Fruit fly (Drosophila melanogaster) whole organism, embryonic: Measurements from ENCODE around the gene CG9391.

ENCODE experiments used
- CG10209 ChIP-seq: fragments of 200-800 bp; sonication (Bioruptor generic); optimal IDR thresholded peaks from 3 replicates; lab custom pipeline; 2017; ENCODE audit warnings: missing biosample characterization, mild to moderate bottlenecking, missing genetic modification characterization, missing genetic modification reagents
- CG10565 ChIP-seq: fragments of 200-800 bp; sonication (Bioruptor generic); optimal IDR thresholded peaks from 3 replicates; lab custom pipeline; 2016; ENCODE audit warnings: missing biosample characterization, mild to moderate bottlenecking, missing genetic modification characterization
- CG11085 ChIP-seq: fragments of 200-800 bp; sonication (Bioruptor generic); IDR thresholded peaks from 2 replicates; pipeline ENCODE4 v1.3.6; 2022; ENCODE audit warnings: missing biosample characterization, missing genetic modification characterization
- CG11398 ChIP-seq: fragments of 200-800 bp; sonication (Bioruptor generic); optimal IDR thresholded peaks from 2 replicates; lab custom pipeline; 2016; ENCODE audit warnings: missing biosample characterization, missing genetic modification characterization
- CG12219 ChIP-seq: fragments of 200-800 bp; sonication (Bioruptor generic); optimal IDR thresholded peaks from 3 replicates; lab custom pipeline; 2018; ENCODE audit warnings: missing biosample characterization, mild to moderate bottlenecking, missing genetic modification characterization
- CG13296 ChIP-seq: fragments of 200-800 bp; sonication (Bioruptor generic); optimal IDR thresholded peaks from 3 replicates; lab custom pipeline; 2018; ENCODE audit warnings: missing biosample characterization, mild to moderate bottlenecking, missing genetic modification characterization
- CG17612 ChIP-seq: fragments of 200-800 bp; sonication (Bioruptor generic); IDR thresholded peaks from 2 replicates; pipeline ENCODE4 v1.3.6; 2022; ENCODE audit warnings: missing biosample characterization, missing genetic modification characterization
- CG1832 ChIP-seq: fragments of 200-800 bp; sonication (Bioruptor generic); optimal IDR thresholded peaks from 2 replicates; lab custom pipeline; 2017; ENCODE audit warnings: missing biosample characterization, mild to moderate bottlenecking, missing genetic modification characterization, inconsistent platforms
- CG18619 ChIP-seq: fragments of 200-800 bp; sonication (Bioruptor generic); optimal IDR thresholded peaks from 3 replicates; lab custom pipeline; 2017; ENCODE audit warnings: missing biosample characterization, mild to moderate bottlenecking, missing genetic modification characterization
- CG3065 ChIP-seq: fragments of 200-800 bp; sonication (Bioruptor generic); optimal IDR thresholded peaks from 2 replicates; lab custom pipeline; 2016; ENCODE audit warnings: missing biosample characterization, missing genetic modification characterization
- CG33557 ChIP-seq: fragments of 200-800 bp; sonication (Bioruptor generic); optimal IDR thresholded peaks from 2 replicates; lab custom pipeline; 2019; ENCODE audit warnings: missing biosample characterization, mild to moderate bottlenecking, missing genetic modification characterization, moderate library complexity
- CG34376 ChIP-seq: fragments of 200-800 bp; sonication (Bioruptor generic); optimal IDR thresholded peaks from 2 replicates; lab custom pipeline; 2018; ENCODE audit warnings: missing biosample characterization, mild to moderate bottlenecking, missing genetic modification characterization
- CG3995 ChIP-seq: fragments of 200-800 bp; sonication (Bioruptor generic); optimal IDR thresholded peaks from 3 replicates; lab custom pipeline; 2016; ENCODE audit warnings: missing biosample characterization, missing genetic modification characterization
- CG42726 ChIP-seq: fragments of 200-800 bp; sonication (Bioruptor generic); IDR thresholded peaks from 2 replicates; pipeline ENCODE4 v1.3.6; 2022; ENCODE audit warnings: missing biosample characterization, missing genetic modification characterization; ENCODE audit not compliant: partially characterized antibody
- CG43689 ChIP-seq: fragments of 200-800 bp; sonication (Bioruptor generic); IDR thresholded peaks from 2 replicates; pipeline ENCODE4 v1.3.6; 2022; ENCODE audit warnings: missing biosample characterization, missing genetic modification characterization
- CG4424 ChIP-seq: fragments of 200-800 bp; sonication (Bioruptor generic); optimal IDR thresholded peaks from 3 replicates; lab custom pipeline; 2016; ENCODE audit warnings: missing biosample characterization, missing genetic modification characterization
- CG7786 ChIP-seq: fragments of 200-800 bp; sonication (Bioruptor generic); optimal IDR thresholded peaks from 2 replicates; lab custom pipeline; 2016; ENCODE audit warnings: missing biosample characterization, missing genetic modification characterization
- CG8944 ChIP-seq: fragments of 200-800 bp; sonication (Bioruptor generic); optimal IDR thresholded peaks from 3 replicates; lab custom pipeline; 2016; ENCODE audit warnings: missing biosample characterization, missing genetic modification characterization
- Camta ChIP-seq: fragments of 200-800 bp; sonication (Bioruptor generic); optimal IDR thresholded peaks from 2 replicates; lab custom pipeline; 2016; ENCODE audit warnings: missing biosample characterization, missing genetic modification characterization
- Chrac-16 ChIP-seq: fragments of 200-800 bp; sonication (Bioruptor generic); optimal IDR thresholded peaks from 3 replicates; lab custom pipeline; 2016; ENCODE audit warnings: missing biosample characterization, missing genetic modification characterization
- D ChIP-seq, 2 experiments: fragments of 200-800 bp in 1 of 2; fragments of >200 bp in 1 of 2; sonication (Bioruptor generic) in 1 of 2; optimal IDR thresholded peaks; 2 replicates in 1 of 2; 3 replicates in 1 of 2; lab custom pipeline; 2017; ENCODE audit warnings: mild to moderate bottlenecking in 1 of 2, missing biosample characterization in 1 of 2, missing genetic modification characterization in 1 of 2, missing genetic modification reagents in 1 of 2
- Deaf1 ChIP-seq: fragments of 200-800 bp; optimal IDR thresholded peaks from 3 replicates; lab custom pipeline; 2019; ENCODE audit warnings: missing biosample characterization, mild to moderate bottlenecking, missing genetic modification characterization, moderate library complexity
- ERR ChIP-seq: fragments of 200-800 bp; sonication (Bioruptor generic); optimal IDR thresholded peaks from 2 replicates; lab custom pipeline; 2016; ENCODE audit warnings: missing biosample characterization, missing genetic modification characterization
- Elba2 ChIP-seq: fragments of 200-800 bp; sonication (Bioruptor generic); optimal IDR thresholded peaks from 3 replicates; lab custom pipeline; 2016; ENCODE audit warnings: missing biosample characterization, missing genetic modification characterization
- Fer1 ChIP-seq: fragments of 200-800 bp; sonication (Bioruptor generic); optimal IDR thresholded peaks from 2 replicates; lab custom pipeline; 2017; ENCODE audit warnings: missing biosample characterization, mild to moderate bottlenecking, missing genetic modification characterization
- Gsc ChIP-seq: fragments of 200-800 bp; sonication (Bioruptor generic); IDR thresholded peaks from 2 replicates; pipeline ENCODE4 v1.3.6; 2022; ENCODE audit warnings: missing biosample characterization, missing genetic modification characterization
- HLH4C ChIP-seq: fragments of 200-800 bp; sonication (Bioruptor generic); IDR thresholded peaks from 3 replicates; pipeline ENCODE4 v1.3.6; 2022; ENCODE audit warnings: missing biosample characterization, missing genetic modification characterization; ENCODE audit not compliant: partially characterized antibody
- HLHmδ ChIP-seq: fragments of 200-800 bp; sonication (Bioruptor generic); optimal IDR thresholded peaks from 2 replicates; lab custom pipeline; 2018; ENCODE audit warnings: missing biosample characterization, mild to moderate bottlenecking, missing genetic modification characterization, moderate library complexity
- Lhr ChIP-seq: fragments of 200-800 bp; sonication (Bioruptor generic); optimal IDR thresholded peaks from 3 replicates; lab custom pipeline; 2017; ENCODE audit warnings: mild to moderate bottlenecking, missing biosample characterization, missing genetic modification reagents, missing genetic modification characterization
- Myb ChIP-seq: fragments of 200-800 bp; sonication (Bioruptor generic); optimal IDR thresholded peaks from 2 replicates; lab custom pipeline; 2016; ENCODE audit warnings: missing biosample characterization, missing genetic modification characterization
- NC2α ChIP-seq: fragments of 200-800 bp; sonication (Bioruptor generic); optimal IDR thresholded peaks from 2 replicates; lab custom pipeline; 2016; ENCODE audit warnings: missing biosample characterization, missing genetic modification characterization
- Scr ChIP-seq: fragments of 200-800 bp; sonication (Bioruptor generic); IDR thresholded peaks from 2 replicates; pipeline ENCODE4 v1.3.6; 2022; ENCODE audit warnings: missing biosample characterization, missing genetic modification characterization; ENCODE audit not compliant: partially characterized antibody
- Sox102F ChIP-seq: fragments of 200-800 bp; sonication (Bioruptor generic); optimal IDR thresholded peaks from 2 replicates; lab custom pipeline; 2018; ENCODE audit warnings: missing biosample characterization, mild to moderate bottlenecking, missing genetic modification characterization, moderate library complexity
- abd-A ChIP-seq: fragments of 200-800 bp; sonication (Bioruptor generic); optimal IDR thresholded peaks from 3 replicates; lab custom pipeline; 2019; ENCODE audit warnings: missing biosample characterization, mild to moderate bottlenecking, missing genetic modification characterization, moderate library complexity
- ara ChIP-seq: fragments of 200-800 bp; sonication (Bioruptor generic); IDR thresholded peaks from 2 replicates; pipeline ENCODE4 v1.3.6; 2022; ENCODE audit warnings: missing biosample characterization, missing genetic modification characterization
- btn ChIP-seq: fragments of 200-800 bp; sonication (Bioruptor generic); optimal IDR thresholded peaks from 2 replicates; lab custom pipeline; 2016; ENCODE audit warnings: missing biosample characterization, missing genetic modification characterization
- corto ChIP-seq: fragments of 200-800 bp; sonication (Bioruptor generic); optimal IDR thresholded peaks from 2 replicates; lab custom pipeline; 2016; ENCODE audit warnings: missing biosample characterization, mild to moderate bottlenecking, missing genetic modification characterization, moderate library complexity
- croc ChIP-seq: fragments of 200-800 bp; sonication (Bioruptor generic); conservative IDR thresholded peaks from 3 replicates; pipeline ENCODE4 v1.3.6; 2022; ENCODE audit warnings: missing biosample characterization, missing genetic modification characterization
- dan ChIP-seq: fragments of 200-800 bp; sonication (Bioruptor generic); IDR thresholded peaks from 2 replicates; pipeline ENCODE4 v1.3.6; 2022; ENCODE audit warnings: missing biosample characterization, missing genetic modification characterization
- ewg ChIP-seq: fragments of 200-800 bp; sonication (Bioruptor generic); optimal IDR thresholded peaks from 3 replicates; lab custom pipeline; 2017; ENCODE audit warnings: mild to moderate bottlenecking, missing biosample characterization, missing genetic modification reagents, missing genetic modification characterization
- gcm ChIP-seq: fragments of 200-800 bp; sonication (Bioruptor generic); optimal IDR thresholded peaks from 2 replicates; lab custom pipeline; 2019; ENCODE audit warnings: missing biosample characterization, mild to moderate bottlenecking, missing genetic modification characterization, moderate library complexity
- gfzf ChIP-seq: fragments of 200-800 bp; sonication (Bioruptor generic); optimal IDR thresholded peaks from 2 replicates; lab custom pipeline; 2016; ENCODE audit warnings: missing biosample characterization, mild to moderate bottlenecking, missing genetic modification characterization, moderate library complexity
- gsb-n ChIP-seq: fragments of 200-800 bp; sonication (Bioruptor generic); optimal IDR thresholded peaks from 3 replicates; lab custom pipeline; 2018; ENCODE audit warnings: missing biosample characterization, mild to moderate bottlenecking, missing genetic modification characterization
- h ChIP-seq: fragments of >200 bp; optimal IDR thresholded peaks from 2 replicates; lab custom pipeline; 2017
- jing ChIP-seq: fragments of 200-800 bp; sonication (Bioruptor generic); optimal IDR thresholded peaks from 2 replicates; lab custom pipeline; 2018; ENCODE audit warnings: missing biosample characterization, mild to moderate bottlenecking, missing genetic modification characterization
- schlank ChIP-seq: fragments of 200-800 bp; sonication (Bioruptor generic); optimal IDR thresholded peaks from 2 replicates; lab custom pipeline; 2018; ENCODE audit warnings: missing biosample characterization, mild to moderate bottlenecking, missing genetic modification characterization
- sd ChIP-seq: fragments of 200-800 bp; sonication (Bioruptor generic); optimal IDR thresholded peaks from 3 replicates; lab custom pipeline; 2018; ENCODE audit warnings: missing biosample characterization, mild to moderate bottlenecking, missing genetic modification characterization, moderate library complexity
- stwl ChIP-seq: fragments of 200-800 bp; sonication (Bioruptor generic); optimal IDR thresholded peaks from 3 replicates; lab custom pipeline; 2018; ENCODE audit warnings: missing biosample characterization, mild to moderate bottlenecking, missing genetic modification characterization, moderate library complexity
- tap ChIP-seq: fragments of 200-800 bp; optimal IDR thresholded peaks from 3 replicates; lab custom pipeline; 2019; ENCODE audit warnings: missing biosample characterization, mild to moderate bottlenecking, missing genetic modification characterization, moderate library complexity
- usp ChIP-seq: fragments of >200 bp; optimal IDR thresholded peaks from 2 replicates; lab custom pipeline; 2017; ENCODE audit warnings: missing biosample characterization, missing genetic modification characterization

CG9391 gene

dm6 chr3L:21304400-21304799, 36.3 kb upstream of the CG9391 start, which contains the start of the genes CG11309 and CG7632 (continued):
- TF ChIP-seq CG33557 (GFP tag; lab: Kevin White, UChicago) = peak; percentile 100
- no peak for TF ChIP-seq h (lab: Kevin White, UChicago)
- peak; percentile 99 for TF ChIP-seq stwl (tag; lab: Kevin White, UChicago)
- peak; percentile 40; the same call in 1 of the 2 replicates for TF ChIP-seq dan (GFP tag; lab: Robert Waterston, UW)
- TF ChIP-seq ara (GFP tag; lab: Robert Waterston, UW) = peak; percentile 99
- TF ChIP-seq CG11398 (GFP tag; lab: Kevin White, UChicago) = peak; percentile 98
- peak; percentile 40 for TF ChIP-seq gfzf (GFP tag; lab: Kevin White, UChicago)
- TF ChIP-seq corto = peak; percentile 99
- TF ChIP-seq CG4424 (GFP tag; lab: Kevin White, UChicago) = peak; percentile 99
- TF ChIP-seq Lhr = peak; percentile 98
- peak; percentile 87 for TF ChIP-seq CG3995 (GFP tag; lab: Kevin White, UChicago)
- peak; percentile 99 for TF ChIP-seq abd-A (tag; lab: Kevin White, UChicago)
- TF ChIP-seq CG10209 (GFP tag; lab: Kevin White, UChicago) = peak; percentile 99
- peak; percentile 100 for TF ChIP-seq tap (tag; lab: Kevin White, UChicago)
- TF ChIP-seq Deaf1 (tag; lab: Kevin White, UChicago) = peak; percentile 92
- TF ChIP-seq Sox102F (GFP tag; lab: Kevin White, UChicago) = peak; percentile 99
- no peak for TF ChIP-seq CG42726 (GFP tag; lab: Robert Waterston, UW)
- peak; percentile 98 for TF ChIP-seq ERR
- peak; percentile 86 for TF ChIP-seq Elba2 (GFP tag; lab: Kevin White, UChicago)
- TF ChIP-seq btn = peak; percentile 98
- TF ChIP-seq CG34376 = peak; percentile 100
- no peak for TF ChIP-seq HLH4C (GFP tag; lab: Robert Waterston, UW)
- TF ChIP-seq Chrac-16 = peak; percentile 98
- peak; percentile 96 for TF ChIP-seq CG8944 (GFP tag; lab: Kevin White, UChicago)
- no peak for TF ChIP-seq CG1832 (GFP tag; lab: Kevin White, UChicago)
- peak; percentile 100 for TF ChIP-seq CG12219 (GFP tag; lab: Kevin White, UChicago)
- peak; percentile 98 for TF ChIP-seq CG7786 (GFP tag; lab: Kevin White, UChicago)
- TF ChIP-seq Myb (GFP tag; lab: Kevin White, UChicago) = peak; percentile 89
- TF ChIP-seq Camta (GFP tag; lab: Kevin White, UChicago) = peak; percentile 99
- TF ChIP-seq schlank = peak; percentile 99
- TF ChIP-seq jing = peak; percentile 97
- TF ChIP-seq gcm = peak; percentile 100
- peak; percentile 96 for TF ChIP-seq croc (GFP tag; lab: Robert Waterston, UW)
- TF ChIP-seq CG11085 (GFP tag; lab: Robert Waterston, UW) = peak; percentile 89
- TF ChIP-seq gsb-n (tag; lab: Kevin White, UChicago) = peak; percentile 99
- peak; percentile 96 for TF ChIP-seq ewg (GFP tag; lab: Kevin White, UChicago)
- TF ChIP-seq CG17612 = peak; percentile 93
- TF ChIP-seq Scr (GFP tag; lab: Robert Waterston, UW) = peak; percentile 39
- TF ChIP-seq HLHmδ (GFP tag; lab: Kevin White, UChicago) = peak; percentile 18
- TF ChIP-seq CG3065 (GFP tag; lab: Kevin White, UChicago) = peak; percentile 97
- TF ChIP-seq CG43689 (GFP tag; lab: Robert Waterston, UW) = peak; percentile 92
- TF ChIP-seq CG18619 (GFP tag; lab: Kevin White, UChicago) = peak; percentile 99
- TF ChIP-seq CG10565 = peak; percentile 97
- TF ChIP-seq CG13296 (GFP tag; lab: Kevin White, UChicago) = peak; percentile 100
- TF ChIP-seq NC2α (GFP tag; lab: Kevin White, UChicago) = peak; percentile 98
- peak; percentile 61; the same call in 1 of the 2 replicates for TF ChIP-seq Gsc (GFP tag; lab: Robert Waterston, UW)
- TF ChIP-seq usp = no peak
- TF ChIP-seq D (optimal IDR thresholded peaks at IDR 0.05; lab: Kevin White, UChicago) = no peak
- peak; percentile 99 for TF ChIP-seq D (GFP tag; optimal IDR thresholded peaks at IDR 0.05; lab: Kevin White, UChicago)
- TF ChIP-seq sd (tag; lab: Kevin White, UChicago) = peak; percentile 96
- TF ChIP-seq Fer1 (GFP tag; lab: Kevin White, UChicago) = peak; percentile 100
